Worm (Caenorhabditis elegans) whole organism, midembryonic: ENCODE measurements around the gene Y46B2A.3.

ENCODE experiments used
- cog-1 ChIP-seq: sonication (generic microtip); optimal IDR thresholded peaks from 2 replicates; lab custom pipeline; 2016; ENCODE audit warnings: missing genetic modification characterization, missing compliant biosample characterization
- ref-1 ChIP-seq: fragments of 200-800 bp; sonication (Bioruptor generic); conservative IDR thresholded peaks from 2 replicates; pipeline ENCODE4 v1.3.6; 2022; ENCODE audit warnings: missing genetic modification reagents, missing genetic modification characterization, missing compliant biosample characterization
- ztf-23 ChIP-seq: fragments of 200-800 bp; sonication (Bioruptor generic); IDR thresholded peaks from 2 replicates; pipeline ENCODE4 v1.3.6; 2022; ENCODE audit warnings: missing genetic modification reagents, missing genetic modification characterization, missing compliant biosample characterization

DNA sequence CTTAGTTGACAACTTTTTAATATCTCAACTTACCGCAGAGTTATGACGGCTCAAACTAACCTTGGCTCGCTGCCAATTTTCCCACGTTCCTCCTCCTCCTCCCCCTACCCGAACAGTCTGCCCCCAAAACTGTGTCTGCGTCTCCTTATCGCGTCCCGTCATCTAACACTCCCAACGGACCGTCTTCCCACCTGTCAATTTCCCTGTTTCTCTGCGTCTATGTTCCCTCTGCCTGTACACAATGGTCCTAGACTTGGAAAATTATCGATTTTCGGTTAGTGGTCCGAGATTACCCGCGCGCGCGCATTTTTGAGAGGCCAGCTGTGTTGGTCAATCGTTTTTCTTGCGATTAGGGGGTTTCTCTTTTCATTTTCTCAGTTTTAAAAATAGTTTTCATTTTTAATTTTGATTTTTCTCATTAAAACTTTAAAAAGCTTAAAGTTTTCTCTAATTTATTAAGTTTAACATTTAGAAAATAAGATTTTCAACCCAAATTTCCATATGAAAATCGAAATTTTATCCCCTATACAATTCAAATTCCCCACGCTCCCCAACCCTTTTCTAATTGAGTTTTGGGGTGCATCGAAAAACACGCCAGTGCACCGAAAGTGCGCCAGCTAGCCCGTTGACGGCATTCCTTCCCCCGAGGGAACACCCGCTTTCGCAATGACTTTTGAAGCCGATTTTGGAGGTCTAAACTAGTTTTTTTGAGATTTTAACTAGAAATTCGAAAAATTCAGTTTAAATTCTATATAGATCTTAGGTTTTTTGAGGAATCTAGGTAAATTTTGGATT lies 6.5 kb upstream of the Y46B2A.3 start, which contains the start of gene alg-2:
- TF ChIP-seq cog-1 (no peak), ztf-23 (GFP tag; lab: Robert Waterston, UW) (no peak), ref-1 (no peak)
